Fruit fly (Drosophila melanogaster) whole organism, embryonic: ENCODE data around the gene CG2865.

ENCODE experiments used
- Abd-B ChIP-seq: fragments of 200-800 bp; sonication (Bioruptor generic); optimal IDR thresholded peaks from 2 replicates; lab custom pipeline; 2018; ENCODE audit warnings: missing biosample characterization, mild to moderate bottlenecking, missing genetic modification characterization, moderate library complexity
- Bteb2 ChIP-seq: fragments of 200-800 bp; sonication (Bioruptor generic); optimal IDR thresholded peaks from 2 replicates; lab custom pipeline; 2016; ENCODE audit warnings: missing biosample characterization, missing genetic modification characterization
- CG10147 ChIP-seq: fragments of 200-800 bp; sonication (Bioruptor generic); optimal IDR thresholded peaks from 2 replicates; lab custom pipeline; 2019; ENCODE audit warnings: missing biosample characterization, mild to moderate bottlenecking, missing genetic modification characterization, moderate library complexity
- CG10267 ChIP-seq: fragments of 200-800 bp; sonication (Bioruptor generic); optimal IDR thresholded peaks from 2 replicates; lab custom pipeline; 2018; ENCODE audit warnings: missing biosample characterization, mild to moderate bottlenecking, missing genetic modification characterization, moderate library complexity
- CG11456 ChIP-seq: fragments of 200-800 bp; sonication (Bioruptor generic); IDR thresholded peaks from 3 replicates; pipeline ENCODE4 v1.3.6; 2022; ENCODE audit warnings: missing biosample characterization, missing genetic modification characterization
- CG12219 ChIP-seq: fragments of 200-800 bp; sonication (Bioruptor generic); optimal IDR thresholded peaks from 3 replicates; lab custom pipeline; 2018; ENCODE audit warnings: missing biosample characterization, mild to moderate bottlenecking, missing genetic modification characterization
- CG14014 ChIP-seq: fragments of 200-800 bp; sonication (Bioruptor generic); IDR thresholded peaks from 2 replicates; pipeline ENCODE4 v1.3.6; 2022; ENCODE audit warnings: missing biosample characterization, missing genetic modification characterization
- CG14965 ChIP-seq: fragments of 200-800 bp; sonication (Bioruptor generic); optimal IDR thresholded peaks from 2 replicates; lab custom pipeline; 2016; ENCODE audit warnings: missing biosample characterization, missing genetic modification characterization, borderline replicate concordance
- CG1647 ChIP-seq: fragments of 200-800 bp; sonication (Bioruptor generic); optimal IDR thresholded peaks from 3 replicates; lab custom pipeline; 2016; ENCODE audit warnings: missing biosample characterization, missing genetic modification characterization
- CG17359 ChIP-seq: fragments of 200-800 bp; sonication (Bioruptor generic); optimal IDR thresholded peaks from 3 replicates; lab custom pipeline; 2018; ENCODE audit warnings: missing biosample characterization, mild to moderate bottlenecking, missing genetic modification characterization, moderate library complexity
- CG1832 ChIP-seq: fragments of 200-800 bp; sonication (Bioruptor generic); optimal IDR thresholded peaks from 2 replicates; lab custom pipeline; 2017; ENCODE audit warnings: missing biosample characterization, mild to moderate bottlenecking, missing genetic modification characterization, inconsistent platforms
- CG18619 ChIP-seq: fragments of 200-800 bp; sonication (Bioruptor generic); optimal IDR thresholded peaks from 3 replicates; lab custom pipeline; 2017; ENCODE audit warnings: missing biosample characterization, mild to moderate bottlenecking, missing genetic modification characterization
- CG2120 ChIP-seq: fragments of 200-800 bp; sonication (Bioruptor generic); optimal IDR thresholded peaks from 3 replicates; lab custom pipeline; 2016; ENCODE audit warnings: missing biosample characterization, missing genetic modification characterization
- CG31365 ChIP-seq: fragments of 200-800 bp; sonication (Bioruptor generic); optimal IDR thresholded peaks from 2 replicates; lab custom pipeline; 2018; ENCODE audit warnings: missing biosample characterization, mild to moderate bottlenecking, missing genetic modification characterization
- CG32532 ChIP-seq: fragments of 200-800 bp; sonication (Bioruptor generic); IDR thresholded peaks from 2 replicates; pipeline ENCODE4 v1.3.6; 2022; ENCODE audit warnings: missing biosample characterization, missing genetic modification characterization
- CG4424 ChIP-seq: fragments of 200-800 bp; sonication (Bioruptor generic); optimal IDR thresholded peaks from 3 replicates; lab custom pipeline; 2016; ENCODE audit warnings: missing biosample characterization, missing genetic modification characterization
- CG4854 ChIP-seq: fragments of 200-800 bp; sonication (Bioruptor generic); optimal IDR thresholded peaks from 2 replicates; lab custom pipeline; 2016; ENCODE audit warnings: missing biosample characterization, missing genetic modification characterization, inconsistent platforms
- CG8281 ChIP-seq: fragments of 200-800 bp; sonication (Bioruptor generic); optimal IDR thresholded peaks from 2 replicates; lab custom pipeline; 2018; ENCODE audit warnings: missing biosample characterization, mild to moderate bottlenecking, missing genetic modification characterization, moderate library complexity
- CG8290 ChIP-seq, 3 experiments: fragments of 200-800 bp; sonication (Bioruptor generic); optimal IDR thresholded peaks; 2 replicates each; lab custom pipeline; 2016 to 2019; ENCODE audit warnings: missing biosample characterization in 3 of 3, missing genetic modification characterization in 3 of 3, mild to moderate bottlenecking in 2 of 3, moderate library complexity in 1 of 3
- CG8765 ChIP-seq: fragments of 200-800 bp; sonication (Bioruptor generic); IDR thresholded peaks from 2 replicates; pipeline ENCODE4 v1.3.6; 2022; ENCODE audit warnings: missing biosample characterization, missing genetic modification characterization
- Camta ChIP-seq: fragments of 200-800 bp; sonication (Bioruptor generic); optimal IDR thresholded peaks from 2 replicates; lab custom pipeline; 2016; ENCODE audit warnings: missing biosample characterization, missing genetic modification characterization
- D19B ChIP-seq: fragments of 200-800 bp; sonication (Bioruptor generic); optimal IDR thresholded peaks from 2 replicates; lab custom pipeline; 2017; ENCODE audit warnings: missing biosample characterization, mild to moderate bottlenecking, missing genetic modification characterization
- Doc3 ChIP-seq: fragments of 200-800 bp; sonication (Bioruptor generic); IDR thresholded peaks from 3 replicates; pipeline ENCODE4 v1.3.6; 2022; ENCODE audit warnings: missing biosample characterization, missing genetic modification characterization; ENCODE audit not compliant: partially characterized antibody
- Fer2 ChIP-seq: fragments of 200-800 bp; sonication (Bioruptor generic); optimal IDR thresholded peaks from 2 replicates; lab custom pipeline; 2018; ENCODE audit warnings: missing biosample characterization, mild to moderate bottlenecking, missing genetic modification characterization, moderate library complexity
- H15 ChIP-seq: fragments of 200-800 bp; sonication (Bioruptor generic); IDR thresholded peaks from 3 replicates; pipeline ENCODE4 v1.3.6; 2022; ENCODE audit warnings: missing biosample characterization, missing genetic modification characterization
- H2.0 ChIP-seq: fragments of 200-800 bp; sonication (Bioruptor generic); IDR thresholded peaks from 2 replicates; pipeline ENCODE4 v1.3.6; 2022; ENCODE audit warnings: missing biosample characterization, missing genetic modification characterization
- HHEX ChIP-seq: fragments of 200-800 bp; sonication (Bioruptor generic); optimal IDR thresholded peaks from 3 replicates; lab custom pipeline; 2017; ENCODE audit warnings: missing biosample characterization, mild to moderate bottlenecking, missing genetic modification characterization, missing genetic modification reagents
- Hr39 ChIP-seq: fragments of >200 bp; optimal IDR thresholded peaks from 2 replicates; lab custom pipeline; 2017
- Jarid2 ChIP-seq: fragments of 200-800 bp; sonication (Bioruptor generic); optimal IDR thresholded peaks from 3 replicates; lab custom pipeline; 2017; ENCODE audit warnings: mild to moderate bottlenecking, missing biosample characterization, missing genetic modification reagents, missing genetic modification characterization
- Lim3 ChIP-seq: fragments of 200-800 bp; sonication (Bioruptor generic); IDR thresholded peaks from 2 replicates; pipeline ENCODE4 v1.3.6; 2022; ENCODE audit warnings: missing biosample characterization, missing genetic modification characterization
- Max ChIP-seq: fragments of 200-800 bp; sonication (Bioruptor generic); optimal IDR thresholded peaks from 2 replicates; lab custom pipeline; 2016; ENCODE audit warnings: missing biosample characterization, mild to moderate bottlenecking, missing genetic modification characterization
- Optix ChIP-seq: fragments of 200-800 bp; sonication (Bioruptor generic); IDR thresholded peaks from 3 replicates; pipeline ENCODE4 v1.3.6; 2022; ENCODE audit warnings: missing biosample characterization, missing genetic modification characterization
- Ravus ChIP-seq: fragments of 200-800 bp; sonication (Bioruptor generic); IDR thresholded peaks from 2 replicates; pipeline ENCODE4 v1.3.6; 2022; ENCODE audit warnings: missing biosample characterization, missing genetic modification characterization
- Usf ChIP-seq: fragments of 200-800 bp; sonication (Bioruptor generic); optimal IDR thresholded peaks from 2 replicates; lab custom pipeline; 2017; ENCODE audit warnings: missing genotype, missing biosample characterization, missing genetic modification characterization
- Vsx1 ChIP-seq: fragments of 200-800 bp; sonication (Bioruptor generic); optimal IDR thresholded peaks from 2 replicates; lab custom pipeline; 2017; ENCODE audit warnings: missing biosample characterization, mild to moderate bottlenecking, missing genetic modification characterization, missing genetic modification reagents
- Xrp1 ChIP-seq: fragments of 200-800 bp; sonication (Bioruptor generic); IDR thresholded peaks from 2 replicates; pipeline ENCODE4 v1.3.6; 2022; ENCODE audit warnings: missing biosample characterization, missing genetic modification characterization
- ap ChIP-seq: fragments of 200-800 bp; sonication (Bioruptor generic); IDR thresholded peaks from 2 replicates; pipeline ENCODE4 v1.3.6; 2022; ENCODE audit warnings: missing biosample characterization, missing genetic modification characterization
- crol ChIP-seq: fragments of 200-800 bp; sonication (Bioruptor generic); IDR thresholded peaks from 2 replicates; pipeline ENCODE4 v1.3.6; 2022; ENCODE audit warnings: missing biosample characterization, missing genetic modification characterization
- dan ChIP-seq: fragments of 200-800 bp; sonication (Bioruptor generic); IDR thresholded peaks from 2 replicates; pipeline ENCODE4 v1.3.6; 2022; ENCODE audit warnings: missing biosample characterization, missing genetic modification characterization
- dysf ChIP-seq: fragments of 200-800 bp; sonication (Bioruptor generic); IDR thresholded peaks from 3 replicates; pipeline ENCODE4 v1.3.6; 2022; ENCODE audit warnings: missing biosample characterization, missing genetic modification characterization
- ham ChIP-seq: fragments of 200-800 bp; sonication (Bioruptor generic); IDR thresholded peaks from 2 replicates; pipeline ENCODE4 v1.3.6; 2022; ENCODE audit warnings: missing biosample characterization, missing genetic modification characterization
- ken ChIP-seq: fragments of 200-800 bp; sonication (Bioruptor generic); IDR thresholded peaks from 3 replicates; pipeline ENCODE4 v1.3.6; 2022; ENCODE audit warnings: missing biosample characterization, missing genetic modification characterization
- knrl ChIP-seq: fragments of 200-800 bp; sonication (Bioruptor generic); IDR thresholded peaks from 3 replicates; pipeline ENCODE4 v1.3.6; 2022; ENCODE audit warnings: missing biosample characterization, missing genetic modification characterization; ENCODE audit not compliant: partially characterized antibody
- otp ChIP-seq: fragments of 200-800 bp; sonication (Bioruptor generic); IDR thresholded peaks from 3 replicates; pipeline ENCODE4, ENCODE4 v1.3.6; 2022; ENCODE audit warnings: missing biosample characterization, missing genetic modification characterization
- sisA ChIP-seq: fragments of 200-800 bp; sonication (Bioruptor generic); IDR thresholded peaks from 2 replicates; pipeline ENCODE4 v1.3.6; 2022; ENCODE audit warnings: missing biosample characterization, missing genetic modification characterization
- slbo ChIP-seq: fragments of 200-800 bp; sonication (Bioruptor generic); IDR thresholded peaks from 2 replicates; pipeline ENCODE4 v1.3.6; 2022; ENCODE audit warnings: missing biosample characterization, missing genetic modification characterization
- slp2 ChIP-seq: fragments of 200-800 bp; sonication (Bioruptor generic); optimal IDR thresholded peaks from 2 replicates; lab custom pipeline; 2016; ENCODE audit warnings: missing biosample characterization, missing genetic modification characterization
- wor ChIP-seq: fragments of 200-800 bp; sonication (Bioruptor generic); IDR thresholded peaks from 2 replicates; pipeline ENCODE4 v1.3.6; 2022; ENCODE audit warnings: missing biosample characterization, missing genetic modification characterization
- zen2 ChIP-seq: fragments of 200-800 bp; sonication (Bioruptor generic); IDR thresholded peaks from 3 replicates; pipeline ENCODE4 v1.3.6; 2022; ENCODE audit warnings: missing biosample characterization, missing genetic modification characterization; ENCODE audit not compliant: partially characterized antibody
- zfh1 ChIP-seq: fragments of 200-800 bp; sonication (Bioruptor generic); IDR thresholded peaks from 3 replicates; pipeline ENCODE4 v1.3.6; 2022; ENCODE audit warnings: missing biosample characterization, missing genetic modification characterization

CG2865 gene

dm6 chrX:2301069-2301508 is 7.9 kb upstream of the CG2865 start (continued):
- peak; percentile 35 for TF ChIP-seq Usf (GFP tag; lab: Kevin White, UChicago)
- TF ChIP-seq HHEX (GFP tag; lab: Kevin White, UChicago) = peak; percentile 66
- TF ChIP-seq ham (GFP tag; lab: Robert Waterston, UW) = peak; percentile 37; the same call in 1 of the 2 replicates
- peak; percentile 38; the same call in 1 of the 2 replicates for TF ChIP-seq sisA (GFP tag; lab: Robert Waterston, UW)
- TF ChIP-seq slp2 (GFP tag; lab: Kevin White, UChicago) = no peak
- no peak for TF ChIP-seq zen2 (GFP tag; lab: Robert Waterston, UW)
- no peak for TF ChIP-seq CG10267
- no peak for TF ChIP-seq Bteb2
- TF ChIP-seq CG4424 (GFP tag; lab: Kevin White, UChicago) = no peak
- TF ChIP-seq Camta (GFP tag; lab: Kevin White, UChicago) = no peak
- peak; percentile 16 for TF ChIP-seq CG12219 (GFP tag; lab: Kevin White, UChicago)
- no peak for TF ChIP-seq CG8281 (tag; lab: Kevin White, UChicago)
- 0 out of 3 replicates have a peak, but pooled peaks have one; percentile 13 for TF ChIP-seq H15 (GFP tag; lab: Robert Waterston, UW)
- TF ChIP-seq H2.0 (GFP tag; lab: Robert Waterston, UW) = peak; percentile 22; the same call in 1 of the 2 replicates
- no peak for TF ChIP-seq zfh1 (GFP tag; lab: Robert Waterston, UW)
- TF ChIP-seq CG8765 (GFP tag; lab: Robert Waterston, UW) = no peak
- TF ChIP-seq Jarid2 (GFP tag; lab: Kevin White, UChicago) = no peak
- TF ChIP-seq CG11456 (GFP tag; lab: Robert Waterston, UW) = 0 out of 3 replicates have a peak, but pooled peaks have one; percentile 12
- TF ChIP-seq slbo (GFP tag; lab: Robert Waterston, UW) = peak; percentile 69
- TF ChIP-seq CG10147 (GFP tag; lab: Kevin White, UChicago) = peak; percentile 54
- TF ChIP-seq Optix = 0 out of 3 replicates have a peak, but pooled peaks have one; percentile 30
- peak; percentile 66; the same call in 2 of the 3 replicates for TF ChIP-seq dysf (GFP tag; lab: Robert Waterston, UW)
- TF ChIP-seq crol (GFP tag; lab: Robert Waterston, UW) = peak; percentile 95
- peak; percentile 15 for TF ChIP-seq CG17359 (tag; lab: Kevin White, UChicago)
- peak; percentile 65 for TF ChIP-seq CG32532 (GFP tag; lab: Robert Waterston, UW)
- no peak for TF ChIP-seq Ravus (GFP tag; lab: Robert Waterston, UW)
- peak; percentile 32 for TF ChIP-seq CG18619
- TF ChIP-seq Fer2 (tag; lab: Kevin White, UChicago) = no peak
- TF ChIP-seq CG1832 = no peak
- no peak for TF ChIP-seq CG14965 (GFP tag; lab: Kevin White, UChicago)
- no peak for TF ChIP-seq CG4854 (GFP tag; lab: Kevin White, UChicago)
- TF ChIP-seq CG14014 = no peak; the same call in 1 of the 2 replicates
- TF ChIP-seq CG8290 (GFP tag; optimal IDR thresholded peaks at IDR 0.05; lab: Kevin White, UChicago) = no peak
- TF ChIP-seq CG8290 (tag; optimal IDR thresholded peaks at IDR 0.05; lab: Kevin White, UChicago) = peak in 1 of 2 experiments; percentile 54
- peak; percentile 40 for TF ChIP-seq CG2120 (GFP tag; lab: Kevin White, UChicago)
- no peak for TF ChIP-seq ken
- TF ChIP-seq Lim3 (GFP tag; lab: Robert Waterston, UW) = no peak
- peak; percentile 9; the same call in 1 of the 3 replicates for TF ChIP-seq otp (GFP tag; lab: Robert Waterston, UW)
- TF ChIP-seq CG1647 = no peak
- 0 out of 2 replicates have a peak, but pooled peaks have one; percentile 27 for TF ChIP-seq wor (GFP tag; lab: Robert Waterston, UW)
- TF ChIP-seq Vsx1 = no peak
- TF ChIP-seq dan (GFP tag; lab: Robert Waterston, UW) = no peak
- TF ChIP-seq Doc3 = no peak
- no peak for TF ChIP-seq knrl (GFP tag; lab: Robert Waterston, UW)
- 0 out of 2 replicates have a peak, but pooled peaks have one; percentile 33 for TF ChIP-seq ap (GFP tag; lab: Robert Waterston, UW)
- peak; percentile 3 for TF ChIP-seq CG31365 (tag; lab: Kevin White, UChicago)
- TF ChIP-seq D19B (GFP tag; lab: Kevin White, UChicago) = peak; percentile 42
- TF ChIP-seq Abd-B (GFP tag; lab: Kevin White, UChicago) = peak; percentile 8
- TF ChIP-seq Max = no peak
- peak; percentile 24; the same call in 1 of the 2 replicates for TF ChIP-seq Xrp1 (GFP tag; lab: Robert Waterston, UW)
- TF ChIP-seq Hr39 (lab: Kevin White, UChicago) = no peak
